Fruit fly (Drosophila melanogaster) S2 (cell line): ENCODE results near the gene natalisin.

Experiments used
- CG8478 ChIP-seq: fragments of >200 bp; optimal IDR thresholded peaks from 2 replicates; lab custom pipeline; 2018
- CTCF ChIP-seq, 2 experiments: fragments of >200 bp; optimal IDR thresholded peaks; 2 replicates each; lab custom pipeline; 2018

dm6 chr3R:14457912-14458311 lies 39.5 kb downstream of the natalisin start:
- TF ChIP-seq CTCF (optimal IDR thresholded peaks at IDR 0.05; lab: Kevin White, UChicago): no peak
- no peak for TF ChIP-seq CG8478
